Worm (Caenorhabditis elegans) whole organism, late embryonic: ENCODE measurements around the gene ift-139.
A peak's percentile ranks its signal among the peaks of the same experiment; 100 is the strongest.

Experiments used
- C38D4.7 ChIP-seq: fragments of 200-800 bp; sonication (Bioruptor generic); optimal IDR thresholded peaks from 2 replicates; lab custom pipeline; 2018; ENCODE audit warnings: mild to moderate bottlenecking, missing genetic modification characterization, moderate library complexity, missing compliant biosample characterization
- F13H6.1 ChIP-seq: sonication (generic microtip); optimal IDR thresholded peaks from 2 replicates; lab custom pipeline; 2016; ENCODE audit warnings: missing genetic modification characterization, missing compliant biosample characterization
- K09A11.1 ChIP-seq: sonication (generic microtip); optimal IDR thresholded peaks from 2 replicates; lab custom pipeline; 2017; ENCODE audit warnings: antibody characterized with exemption, mild to moderate bottlenecking, missing genetic modification characterization, missing compliant biosample characterization; ENCODE audit not compliant: insufficient read depth
- T23F11.4 ChIP-seq: fragments of 200-800 bp; sonication (Bioruptor generic); optimal IDR thresholded peaks from 2 replicates; lab custom pipeline; 2018; ENCODE audit warnings: mild to moderate bottlenecking, missing genetic modification characterization, missing compliant biosample characterization
- ahr-1 ChIP-seq: sonication (generic microtip); optimal IDR thresholded peaks from 2 replicates; lab custom pipeline; 2016; ENCODE audit warnings: missing genetic modification characterization, missing compliant biosample characterization
- ama-1 ChIP-seq: fragments of 150-350 bp; optimal IDR thresholded peaks from 2 replicates; lab custom pipeline; 2014
- ceh-14 ChIP-seq: sonication (generic microtip); optimal IDR thresholded peaks from 2 replicates; lab custom pipeline; 2016; ENCODE audit warnings: missing genotype, missing genetic modification characterization, missing compliant biosample characterization
- ceh-18 ChIP-seq: sonication (generic microtip); optimal IDR thresholded peaks from 2 replicates; lab custom pipeline; 2016; ENCODE audit warnings: missing genetic modification characterization, missing compliant biosample characterization
- ceh-19 ChIP-seq: fragments of 200-800 bp; sonication (Bioruptor generic); optimal IDR thresholded peaks from 2 replicates; lab custom pipeline; 2018; ENCODE audit warnings: mild to moderate bottlenecking, missing genetic modification characterization, missing compliant biosample characterization
- ceh-2 ChIP-seq: sonication (generic microtip); optimal IDR thresholded peaks from 2 replicates; lab custom pipeline; 2016; ENCODE audit warnings: missing genotype, missing genetic modification characterization, missing compliant biosample characterization
- ceh-30 ChIP-seq: fragments of 150-350 bp; optimal IDR thresholded peaks from 2 replicates; lab custom pipeline; 2014; ENCODE audit warnings: missing biosample characterization, missing genetic modification characterization
- ceh-31 ChIP-seq: sonication (generic microtip); optimal IDR thresholded peaks from 2 replicates; lab custom pipeline; 2016; ENCODE audit warnings: missing genetic modification characterization, missing compliant biosample characterization
- ceh-34 ChIP-seq: sonication (generic microtip); optimal IDR thresholded peaks from 2 replicates; lab custom pipeline; 2016; ENCODE audit warnings: mild to moderate bottlenecking, missing genetic modification characterization, missing compliant biosample characterization
- ceh-45 ChIP-seq: fragments of 200-800 bp; sonication (Bioruptor generic); IDR thresholded peaks from 2 replicates; pipeline ENCODE4 v1.3.6; 2022; ENCODE audit warnings: missing genetic modification reagents, missing genetic modification characterization, missing compliant biosample characterization
- ceh-6 ChIP-seq: fragments of 200-800 bp; sonication (Bioruptor generic); optimal IDR thresholded peaks from 2 replicates; lab custom pipeline; 2018; ENCODE audit warnings: mild to moderate bottlenecking, missing genetic modification characterization, missing compliant biosample characterization
- ceh-9 ChIP-seq: sonication (generic microtip); optimal IDR thresholded peaks from 2 replicates; lab custom pipeline; 2016; ENCODE audit warnings: mild to moderate bottlenecking, missing genetic modification characterization, inconsistent platforms, missing compliant biosample characterization
- elt-2 ChIP-seq: sonication (generic microtip); optimal IDR thresholded peaks from 2 replicates; lab custom pipeline; 2016; ENCODE audit warnings: missing genetic modification reagents, missing genetic modification characterization, missing compliant biosample characterization
- fax-1 ChIP-seq: sonication (generic microtip); optimal IDR thresholded peaks from 2 replicates; lab custom pipeline; 2016; ENCODE audit warnings: missing genotype, missing genetic modification characterization, missing compliant biosample characterization
- hlh-13 ChIP-seq: fragments of 200-800 bp; sonication (Bioruptor generic); optimal IDR thresholded peaks from 2 replicates; lab custom pipeline; 2018; ENCODE audit warnings: mild to moderate bottlenecking, missing genetic modification characterization, missing compliant biosample characterization
- hlh-8 ChIP-seq: sonication (generic microtip); optimal IDR thresholded peaks from 2 replicates; lab custom pipeline; 2016; ENCODE audit warnings: missing genotype, missing genetic modification characterization, missing compliant biosample characterization
- nfya-1 ChIP-seq: sonication (generic microtip); optimal IDR thresholded peaks from 2 replicates; lab custom pipeline; 2017; ENCODE audit warnings: missing genetic modification characterization, mild to moderate bottlenecking, missing compliant biosample characterization, antibody characterized with exemption, moderate library complexity
- nhr-232 ChIP-seq: sonication (generic microtip); optimal IDR thresholded peaks from 2 replicates; lab custom pipeline; 2016; ENCODE audit warnings: missing genetic modification characterization, missing compliant biosample characterization
- odd-2 ChIP-seq: sonication (generic microtip); optimal IDR thresholded peaks from 2 replicates; lab custom pipeline; 2017; ENCODE audit warnings: antibody characterized with exemption, mild to moderate bottlenecking, missing genetic modification characterization, missing compliant biosample characterization
- pag-3 ChIP-seq: sonication (generic microtip); optimal IDR thresholded peaks from 2 replicates; lab custom pipeline; 2016; ENCODE audit warnings: missing compliant biosample characterization, missing genetic modification characterization, borderline replicate concordance
- pax-1 ChIP-seq: fragments of 150-350 bp; optimal IDR thresholded peaks from 2 replicates; lab custom pipeline; 2014; ENCODE audit warnings: missing biosample characterization, missing genetic modification characterization
- pha-4 ChIP-seq: fragments of 150-350 bp; optimal IDR thresholded peaks from 2 replicates; lab custom pipeline; 2018; ENCODE audit warnings: missing biosample characterization, missing genetic modification reagents, missing genetic modification characterization
- ref-2 ChIP-seq: sonication (generic microtip); optimal IDR thresholded peaks from 2 replicates; lab custom pipeline; 2016; ENCODE audit warnings: missing genetic modification characterization, missing compliant biosample characterization
- sox-2 ChIP-seq: fragments of 200-800 bp; sonication (Bioruptor generic); IDR thresholded peaks from 2 replicates; pipeline ENCODE4 v1.3.6; 2022; ENCODE audit warnings: missing genetic modification reagents, missing genetic modification characterization, missing compliant biosample characterization
- tbx-2 ChIP-seq: sonication (generic microtip); optimal IDR thresholded peaks from 2 replicates; lab custom pipeline; 2016; ENCODE audit warnings: missing genetic modification characterization, missing compliant biosample characterization
- ttx-3 ChIP-seq: sonication (generic microtip); optimal IDR thresholded peaks from 2 replicates; lab custom pipeline; 2016; ENCODE audit warnings: missing genetic modification reagents, missing genetic modification characterization, missing compliant biosample characterization
- unc-42 ChIP-seq: sonication (generic microtip); optimal IDR thresholded peaks from 2 replicates; lab custom pipeline; 2016; ENCODE audit warnings: missing genotype, missing genetic modification characterization, missing compliant biosample characterization
- unc-55 ChIP-seq: sonication (generic microtip); optimal IDR thresholded peaks from 2 replicates; lab custom pipeline; 2017; ENCODE audit warnings: missing biosample characterization, missing genetic modification reagents, missing genetic modification characterization
- unc-86 ChIP-seq: sonication (generic microtip); optimal IDR thresholded peaks from 2 replicates; lab custom pipeline; 2016; ENCODE audit warnings: missing genetic modification characterization, missing compliant biosample characterization
- zip-5 ChIP-seq: sonication (generic microtip); optimal IDR thresholded peaks from 2 replicates; lab custom pipeline; 2016; ENCODE audit warnings: missing genetic modification characterization, missing compliant biosample characterization

ift-139 gene

DNA sequence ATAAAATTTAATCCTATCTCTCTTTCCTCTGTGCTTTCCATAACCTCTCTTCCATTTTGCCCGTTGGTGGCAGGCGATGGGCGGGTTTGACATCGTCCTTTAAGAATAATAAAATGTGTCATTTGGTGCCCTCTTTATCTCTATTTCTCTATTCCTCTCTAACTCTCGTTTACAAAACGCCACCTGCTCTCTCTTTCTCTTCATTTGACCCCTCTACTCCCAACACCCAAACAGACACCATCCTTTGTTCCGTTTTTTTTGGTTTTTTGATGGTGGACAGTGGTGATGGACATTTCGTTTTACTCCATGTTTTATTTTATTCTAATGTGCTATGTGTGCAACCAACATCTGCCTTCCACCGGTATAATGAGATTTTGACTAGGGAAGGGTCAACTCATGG is 39.6 kb upstream of the ift-139 start:
- TF ChIP-seq unc-55 (GFP tag; lab: Kevin White, UChicago) (peak; percentile 29), ceh-34 (peak; percentile 5), hlh-8 (peak; percentile 28), ref-2 (tag; lab: Kevin White, UChicago) (peak; percentile 27), unc-42 (peak; percentile 30), K09A11.1 (tag; lab: Kevin White, UChicago) (no peak), ceh-31 (tag; lab: Kevin White, UChicago) (peak; percentile 33), ama-1 (no peak), ceh-18 (tag; lab: Kevin White, UChicago) (peak; percentile 10), nfya-1 (peak; percentile 36), tbx-2 (tag; lab: Kevin White, UChicago) (peak; percentile 15), ceh-9 (tag; lab: Kevin White, UChicago) (no peak)

DNA sequence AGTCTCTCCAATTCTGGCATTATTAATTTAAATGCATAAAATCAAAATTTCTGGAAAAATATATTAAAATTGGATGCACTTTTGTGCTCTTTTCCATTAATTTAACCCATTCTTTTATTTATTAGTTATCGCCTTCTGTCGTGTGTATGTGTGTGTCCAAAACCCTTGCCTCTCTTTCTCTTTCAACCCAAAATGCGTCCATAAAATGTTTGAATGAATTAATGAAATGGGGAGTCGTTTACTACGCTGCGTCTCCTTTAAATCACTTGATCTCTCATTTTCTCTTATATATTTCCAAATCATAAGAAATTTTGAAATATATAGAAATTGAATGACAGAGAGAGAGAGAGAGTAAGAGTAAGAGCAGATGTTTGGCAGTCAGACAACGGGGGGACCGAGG is 38.7 kb upstream of the ift-139 start:
- TF ChIP-seq unc-42: peak; percentile 47
- peak; percentile 14 for TF ChIP-seq unc-55 (GFP tag; lab: Kevin White, UChicago)
- TF ChIP-seq ceh-14: peak; percentile 75
- TF ChIP-seq odd-2 (tag; lab: Kevin White, UChicago): no peak
- peak; percentile 43 for TF ChIP-seq unc-86 (tag; lab: Kevin White, UChicago)
- TF ChIP-seq, all 69 proteins: peak for 4

DNA sequence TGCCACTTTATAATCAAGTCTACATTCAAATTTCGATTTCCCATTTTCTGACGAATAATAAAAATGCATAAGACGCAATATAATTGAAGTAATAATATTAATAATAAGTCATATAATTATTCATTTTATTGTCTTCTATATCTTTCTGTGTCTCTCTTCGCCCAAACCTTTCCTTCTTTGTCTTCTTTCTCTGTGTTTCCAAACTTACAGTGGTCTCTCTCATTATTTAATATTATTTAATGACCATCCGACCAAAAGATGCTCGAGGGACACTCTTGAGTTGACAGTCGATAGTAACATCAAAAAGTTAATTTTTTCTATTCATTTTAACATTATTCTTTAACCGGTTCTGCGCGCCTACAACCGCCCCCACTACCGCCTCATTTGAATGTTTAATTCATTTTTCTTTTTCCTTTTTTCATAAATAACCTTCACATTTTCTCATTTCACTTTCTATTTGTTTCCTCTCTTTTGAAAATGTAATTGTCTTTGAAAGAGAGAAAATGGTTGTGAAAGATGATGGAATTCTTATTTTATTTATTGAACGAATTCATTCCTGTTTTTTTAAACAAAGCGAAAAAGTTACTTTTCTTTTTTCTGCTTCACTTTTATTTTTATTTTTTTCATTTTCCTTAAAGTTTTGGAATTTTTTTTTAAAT is 34.5 kb upstream of the ift-139 start:
- TF ChIP-seq unc-42: peak; percentile 60
- TF ChIP-seq nhr-232 (tag; lab: Kevin White, UChicago): no peak

DNA sequence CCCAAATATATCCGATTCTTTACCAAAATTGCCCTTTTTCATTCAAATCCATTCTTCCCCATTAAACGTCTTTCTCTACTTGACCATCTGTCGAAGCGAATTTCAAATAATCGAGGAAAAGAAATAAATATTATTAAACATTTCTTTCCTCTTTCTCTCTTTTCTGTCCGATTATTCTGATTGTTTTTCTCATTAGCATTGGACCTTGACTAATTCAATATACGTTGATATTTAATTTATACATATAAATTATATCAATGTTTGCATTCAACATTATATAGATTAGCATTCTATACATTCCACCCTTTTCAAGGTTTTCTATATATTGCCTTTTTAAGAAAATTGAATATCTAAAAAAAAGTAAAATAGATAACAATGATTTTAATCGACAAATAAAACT is 33.7 kb upstream of the ift-139 start:
- no peak for TF ChIP-seq sox-2
- TF ChIP-seq pax-1: peak; percentile 72

DNA sequence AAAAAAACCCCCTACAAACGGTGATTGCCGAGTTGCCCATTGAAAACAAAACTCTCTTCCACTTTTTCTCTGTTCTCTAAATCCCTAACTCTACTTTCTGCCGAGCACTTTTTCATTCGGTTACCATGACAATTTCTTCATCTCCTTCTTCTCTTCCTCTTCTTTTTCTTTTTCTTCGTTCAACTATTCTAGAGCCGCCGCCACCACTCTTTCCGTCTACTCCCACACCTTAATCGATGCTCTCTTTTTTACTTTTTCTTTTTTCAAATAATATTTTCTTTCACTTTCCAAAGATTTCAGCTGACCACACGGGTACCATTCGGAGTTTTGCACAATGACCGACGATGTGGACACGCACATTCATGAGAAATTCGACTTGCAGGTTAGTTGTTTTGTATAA is 28.3 kb upstream of the ift-139 start, which contains the start of gene mapk-15:
Gene mapk-15 (plus strand): TSS at position 301 of the 400 bp plus-strand sequence.
- TF ChIP-seq zip-5 (tag; lab: Kevin White, UChicago) (no peak), elt-2 (tag; lab: Kevin White, UChicago) (no peak), ahr-1 (tag; lab: Kevin White, UChicago) (no peak), unc-42 (no peak), pax-1 (no peak), ceh-2 (tag; lab: Kevin White, UChicago) (no peak), ceh-34 (no peak), hlh-13 (GFP tag; lab: Kevin White, UChicago) (no peak), fax-1 (tag; lab: Kevin White, UChicago) (no peak), ceh-14 (no peak)

DNA sequence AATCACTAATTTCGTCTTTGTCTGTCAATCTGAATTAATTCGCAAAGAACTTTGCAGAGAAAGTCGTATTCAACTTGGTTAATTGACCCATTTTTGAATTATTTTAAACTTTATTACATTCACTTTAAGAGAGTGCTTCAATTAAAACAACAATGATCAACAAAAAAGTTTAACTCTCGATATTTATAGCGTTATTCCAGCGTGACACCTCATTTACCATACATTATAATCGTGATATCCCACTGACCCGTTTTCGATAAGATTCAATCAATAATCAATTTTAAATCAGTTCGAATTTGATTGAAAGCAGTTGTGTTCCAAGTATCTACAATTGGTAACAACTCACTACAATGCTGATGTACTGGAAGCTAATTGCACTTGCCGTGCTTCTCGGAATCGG is 17.5 kb upstream of the ift-139 start, which contains the start of gene clc-10:
Gene clc-10 (plus strand): TSS at position 301 of the 400 bp plus-strand sequence.
- TF ChIP-seq ceh-30 (tag; lab: Kevin White, UChicago): no peak
- no peak for TF ChIP-seq tbx-2 (tag; lab: Kevin White, UChicago)
- TF ChIP-seq ama-1: no peak
- no peak for TF ChIP-seq ceh-6 (GFP tag; lab: Kevin White, UChicago)
- TF ChIP-seq ceh-14: no peak
- no peak for TF ChIP-seq ceh-19 (GFP tag; lab: Kevin White, UChicago)

DNA sequence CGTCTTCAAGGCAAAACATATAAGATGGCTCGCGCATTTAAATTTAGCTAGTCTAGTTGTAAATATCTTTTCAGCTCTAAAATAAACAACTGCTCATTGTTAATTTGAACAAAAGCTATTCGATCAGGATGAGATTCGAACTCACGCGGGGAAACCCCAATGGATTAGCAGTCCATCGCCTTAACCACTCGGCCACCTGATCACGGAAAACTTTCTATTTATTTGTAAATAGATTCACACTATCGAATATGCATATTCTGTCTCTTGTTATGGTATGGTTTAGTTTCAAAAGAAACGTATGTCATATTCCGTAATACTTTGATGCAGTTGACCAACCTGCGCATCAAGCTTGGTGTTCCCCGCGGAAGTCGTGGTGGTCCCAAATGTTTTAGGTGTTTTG is 16.9 kb upstream of the ift-139 start:
- TF ChIP-seq ahr-1 (tag; lab: Kevin White, UChicago) (no peak), pha-4 (tag; lab: Kevin White, UChicago) (no peak), ttx-3 (tag; lab: Kevin White, UChicago) (no peak), F13H6.1 (no peak), ceh-18 (tag; lab: Kevin White, UChicago) (no peak), ceh-45 (no peak), hlh-8 (no peak), T23F11.4 (GFP tag; lab: Kevin White, UChicago) (no peak), pag-3 (tag; lab: Kevin White, UChicago) (no peak), unc-86 (tag; lab: Kevin White, UChicago) (no peak), C38D4.7 (GFP tag; lab: Kevin White, UChicago) (no peak), ref-2 (tag; lab: Kevin White, UChicago) (no peak)
